Fruit fly (Drosophila melanogaster) whole organism, wandering third instar larva: ENCODE data around the gene hiro.

Experiments
- Abd-B ChIP-seq: fragments of >200 bp; optimal IDR thresholded peaks from 2 replicates; lab custom pipeline; 2017; ENCODE audit warnings: missing biosample characterization, missing genetic modification characterization
- CG9705 ChIP-seq: fragments of 200-800 bp; sonication (Bioruptor generic); optimal IDR thresholded peaks from 2 replicates; lab custom pipeline; 2018; ENCODE audit warnings: missing biosample characterization, mild to moderate bottlenecking, missing genetic modification characterization
- Dif ChIP-seq: fragments of 200-275, 200-300 bp; sonication (Bioruptor generic); optimal IDR thresholded peaks from 2 replicates; lab custom pipeline; 2018; ENCODE audit warnings: missing biosample characterization, missing genetic modification characterization; ENCODE audit not compliant: partially characterized antibody
- GATAd ChIP-seq: sonication (Bioruptor generic); optimal IDR thresholded peaks from 2 replicates; lab custom pipeline; 2016; ENCODE audit warnings: missing biosample characterization, missing genetic modification characterization
- HLH106 ChIP-seq: fragments of 200-800 bp; optimal IDR thresholded peaks from 3 replicates; lab custom pipeline; 2019; ENCODE audit warnings: missing biosample characterization, mild to moderate bottlenecking, missing genetic modification characterization, moderate library complexity
- Hnf4 ChIP-seq: fragments of 200-800 bp; sonication (Bioruptor generic); optimal IDR thresholded peaks from 2 replicates; lab custom pipeline; 2016; ENCODE audit warnings: missing biosample characterization, mild to moderate bottlenecking, missing genetic modification characterization
- Hr78 ChIP-seq: fragments of >200 bp; optimal IDR thresholded peaks from 2 replicates; lab custom pipeline; 2017; ENCODE audit warnings: missing biosample characterization, missing genetic modification characterization
- Hr83 ChIP-seq: fragments of 200-300 bp; sonication (Bioruptor generic); optimal IDR thresholded peaks from 2 replicates; lab custom pipeline; 2016; ENCODE audit warnings: missing biosample characterization, mild to moderate bottlenecking, missing genetic modification characterization, moderate library complexity; ENCODE audit not compliant: poor library complexity, severe bottlenecking
- Jra ChIP-seq: sonication (Bioruptor generic); optimal IDR thresholded peaks from 2 replicates; lab custom pipeline; 2016; ENCODE audit warnings: missing biosample characterization, missing genetic modification characterization
- Myc ChIP-seq: fragments of >200 bp; optimal IDR thresholded peaks from 2 replicates; lab custom pipeline; 2017
- Rel ChIP-seq, 2 experiments: fragments of 200-800 bp; sonication (Bioruptor generic) in 1 of 2; optimal IDR thresholded peaks; 2 replicates in 1 of 2; 3 replicates in 1 of 2; lab custom pipeline; 2016 to 2019; ENCODE audit warnings: mild to moderate bottlenecking in 2 of 2, missing biosample characterization in 2 of 2, missing genetic modification characterization in 2 of 2, moderate library complexity in 1 of 2
- Sp1 ChIP-seq: fragments of 200-800 bp; sonication (Bioruptor generic); optimal IDR thresholded peaks from 3 replicates; lab custom pipeline; 2019; ENCODE audit warnings: missing biosample characterization, mild to moderate bottlenecking, missing genetic modification characterization, moderate library complexity
- Vsx2 ChIP-seq: fragments of 200-300, 225-300 bp; sonication (Bioruptor generic); optimal IDR thresholded peaks from 2 replicates; lab custom pipeline; 2018; ENCODE audit warnings: missing biosample characterization, missing genetic modification characterization; ENCODE audit not compliant: partially characterized antibody
- br ChIP-seq: fragments of 200-800 bp; sonication (Bioruptor generic); optimal IDR thresholded peaks from 2 replicates; lab custom pipeline; 2016; ENCODE audit warnings: missing biosample characterization, missing genetic modification characterization
- brk ChIP-seq: fragments of 200-800 bp; sonication (Bioruptor generic); optimal IDR thresholded peaks from 2 replicates; lab custom pipeline; 2016; ENCODE audit warnings: missing biosample characterization, mild to moderate bottlenecking, missing genetic modification characterization
- dl ChIP-seq, 2 experiments: fragments of 175-275, 200-275 bp in 1 of 2; fragments of 200-275 bp in 1 of 2; sonication (Bioruptor generic); optimal IDR thresholded peaks; lab custom pipeline; 2018; ENCODE audit warnings: mild to moderate bottlenecking in 2 of 2, missing biosample characterization in 2 of 2, missing genetic modification characterization in 2 of 2, moderate library complexity in 2 of 2; ENCODE audit not compliant: partially characterized antibody in 2 of 2, insufficient read depth in 1 of 2
- dsf ChIP-seq: sonication (Bioruptor generic); optimal IDR thresholded peaks from 2 replicates; lab custom pipeline; 2016; ENCODE audit warnings: missing biosample characterization, missing genetic modification characterization, borderline replicate concordance
- ey ChIP-seq: fragments of 200-800 bp; sonication (Bioruptor generic); optimal IDR thresholded peaks from 2 replicates; lab custom pipeline; 2016; ENCODE audit warnings: missing biosample characterization, missing genetic modification characterization
- foxo ChIP-seq, 2 experiments: fragments of 200-800 bp; sonication (Bioruptor generic); optimal IDR thresholded peaks; 2 replicates in 1 of 2; 3 replicates in 1 of 2; lab custom pipeline; 2016 to 2017; ENCODE audit warnings: missing biosample characterization in 2 of 2, missing genetic modification characterization in 2 of 2
- fru ChIP-seq: fragments of 200-800 bp; sonication (Bioruptor generic); optimal IDR thresholded peaks from 3 replicates; lab custom pipeline; 2016; ENCODE audit warnings: missing biosample characterization, mild to moderate bottlenecking, missing genetic modification characterization
- h ChIP-seq: fragments of 200-800 bp; sonication (Bioruptor generic); optimal IDR thresholded peaks from 3 replicates; lab custom pipeline; 2016; ENCODE audit warnings: missing biosample characterization, mild to moderate bottlenecking, missing genetic modification characterization
- lola ChIP-seq: fragments of >200 bp; optimal IDR thresholded peaks from 2 replicates; lab custom pipeline; 2017; ENCODE audit warnings: missing biosample characterization, missing genetic modification characterization
- psq ChIP-seq: fragments of 200-800 bp; sonication (Bioruptor generic); optimal IDR thresholded peaks from 3 replicates; lab custom pipeline; 2017; ENCODE audit warnings: missing biosample characterization, mild to moderate bottlenecking, missing genetic modification characterization, moderate library complexity
- rgr ChIP-seq: fragments of 200-800 bp; sonication (Bioruptor generic); optimal IDR thresholded peaks from 3 replicates; lab custom pipeline; 2016; ENCODE audit warnings: missing biosample characterization, mild to moderate bottlenecking, missing genetic modification characterization
- sage ChIP-seq: fragments of 200-800 bp; sonication (Bioruptor generic); optimal IDR thresholded peaks from 2 replicates; lab custom pipeline; 2016; ENCODE audit warnings: missing biosample characterization, mild to moderate bottlenecking, missing genetic modification characterization
- tai ChIP-seq: sonication (Bioruptor generic); optimal IDR thresholded peaks from 2 replicates; lab custom pipeline; 2016; ENCODE audit warnings: missing biosample characterization, missing genetic modification characterization
- usp ChIP-seq: fragments of >200 bp; optimal IDR thresholded peaks from 2 replicates; lab custom pipeline; 2017; ENCODE audit warnings: missing biosample characterization, missing genetic modification characterization
- woc ChIP-seq: sonication (Bioruptor generic); optimal IDR thresholded peaks from 2 replicates; lab custom pipeline; 2016; ENCODE audit warnings: missing biosample characterization, mild to moderate bottlenecking, missing genetic modification characterization

hiro gene

dm6 chr3L:652637-653036 lies 35.1 kb downstream of the hiro start, which contains the start of gene CG3402:
TSS of gene CG3402 (minus strand) at chr3L:652881.
- TF ChIP-seq br (GFP tag; lab: Kevin White, UChicago) (no peak), dl (GFP tag; optimal IDR thresholded peaks at IDR 0.05; lab: Kevin White, UChicago; ENCODE audit: insufficient read depth in 1 of 2, partially characterized antibody in 2 of 2) (no peak), rgr (GFP tag; lab: Kevin White, UChicago) (no peak)

- TF ChIP-seq GATAd (no peak), Abd-B (GFP tag; lab: Kevin White, UChicago) (no peak), Hr78 (no peak), ey (GFP tag; lab: Kevin White, UChicago) (no peak), Dif (no peak), rgr (GFP tag; lab: Kevin White, UChicago) (no peak), CG9705 (GFP tag; lab: Kevin White, UChicago) (no peak), Hnf4 (no peak), foxo (GFP tag; optimal IDR thresholded peaks at IDR 0.05; lab: Kevin White, UChicago) (no peak), Jra (no peak), usp (no peak), dsf (GFP tag; lab: Kevin White, UChicago) (no peak), Myc (lab: Kevin White, UChicago) (no peak), Rel (GFP tag; optimal IDR thresholded peaks at IDR 0.05; lab: Kevin White, UChicago) (no peak), Rel (tag; optimal IDR thresholded peaks at IDR 0.05; lab: Kevin White, UChicago) (no peak), dl (GFP tag; optimal IDR thresholded peaks at IDR 0.05; lab: Kevin White, UChicago; ENCODE audit: insufficient read depth in 1 of 2, partially characterized antibody in 2 of 2) (no peak), sage (GFP tag; lab: Kevin White, UChicago) (no peak), Sp1 (GFP tag; lab: Kevin White, UChicago) (no peak), psq (no peak)
Measured at dm6 chr3L:649025-649769, 38.6 kb downstream of the hiro start.

dm6 chr3L:648155-649024 lies 39.4 kb downstream of the hiro start, which contains the start of gene Gale:
TSS of gene Gale (plus strand) at chr3L:648555.
- TF ChIP-seq Hr83 (GFP tag; lab: Kevin White, UChicago), result peak; percentile 28
- peak; percentile 68 for TF ChIP-seq Dif
- TF ChIP-seq woc (GFP tag; lab: Kevin White, UChicago), result no peak
- no peak for TF ChIP-seq foxo (GFP tag; optimal IDR thresholded peaks at IDR 0.05; lab: Kevin White, UChicago)
- no peak for TF ChIP-seq tai
- no peak for TF ChIP-seq Hnf4
- no peak for TF ChIP-seq HLH106 (tag; lab: Kevin White, UChicago)
- no peak for TF ChIP-seq Rel (GFP tag; optimal IDR thresholded peaks at IDR 0.05; lab: Kevin White, UChicago)
- TF ChIP-seq Rel (tag; optimal IDR thresholded peaks at IDR 0.05; lab: Kevin White, UChicago), result peak; percentile 93
- peak; percentile 25 for TF ChIP-seq Myc (lab: Kevin White, UChicago)

dm6 chr3L:647529-647928 lies 40.2 kb downstream of the hiro start:
- no peak for TF ChIP-seq Rel (GFP tag; optimal IDR thresholded peaks at IDR 0.05; lab: Kevin White, UChicago)
- TF ChIP-seq Rel (tag; optimal IDR thresholded peaks at IDR 0.05; lab: Kevin White, UChicago), result no peak
- no peak for TF ChIP-seq foxo (GFP tag; optimal IDR thresholded peaks at IDR 0.05; lab: Kevin White, UChicago)
- no peak for TF ChIP-seq psq

dm6 chr3L:645426-646036 lies 42.2 kb downstream of the hiro start:
- TF ChIP-seq Hr78 (no peak), br (GFP tag; lab: Kevin White, UChicago) (no peak), psq (no peak), lola (GFP tag; lab: Kevin White, UChicago) (no peak), rgr (GFP tag; lab: Kevin White, UChicago) (no peak), Hnf4 (no peak), ey (GFP tag; lab: Kevin White, UChicago) (no peak), fru (no peak), dl (GFP tag; optimal IDR thresholded peaks at IDR 0.05; lab: Kevin White, UChicago; ENCODE audit: insufficient read depth in 1 of 2, partially characterized antibody in 2 of 2) (no peak), Vsx2 (GFP tag; lab: Kevin White, UChicago) (no peak), h (no peak), brk (GFP tag; lab: Kevin White, UChicago) (no peak), Myc (lab: Kevin White, UChicago) (no peak)
